Worm (Caenorhabditis elegans) whole organism, early embryonic: ENCODE data around the gene T21C9.9.

Experiments
- B0310.2 ChIP-seq: sonication (generic microtip); optimal IDR thresholded peaks from 2 replicates; lab custom pipeline; 2016; ENCODE audit warnings: mild to moderate bottlenecking, missing genetic modification characterization, missing compliant biosample characterization
- F13C5.2 ChIP-seq: sonication (generic microtip); optimal IDR thresholded peaks from 2 replicates; lab custom pipeline; 2017; ENCODE audit warnings: mild to moderate bottlenecking, missing genetic modification characterization, inconsistent platforms, missing compliant biosample characterization
- aly-1 ChIP-seq: sonication (generic microtip); optimal IDR thresholded peaks from 2 replicates; lab custom pipeline; 2016; ENCODE audit warnings: missing genetic modification characterization, missing compliant biosample characterization
- ama-1 ChIP-seq: fragments of 150-350 bp; optimal IDR thresholded peaks from 2 replicates; lab custom pipeline; 2014
- ceh-13 ChIP-seq: fragments of 200-800 bp; sonication (Bioruptor generic); optimal IDR thresholded peaks from 2 replicates; lab custom pipeline; 2018; ENCODE audit warnings: mild to moderate bottlenecking, missing genetic modification characterization, missing compliant biosample characterization
- ceh-36 ChIP-seq: sonication (generic microtip); optimal IDR thresholded peaks from 2 replicates; lab custom pipeline; 2016; ENCODE audit warnings: missing genetic modification characterization, inconsistent platforms, missing compliant biosample characterization
- ets-7 ChIP-seq: sonication (generic microtip); optimal IDR thresholded peaks from 2 replicates; lab custom pipeline; 2016; ENCODE audit warnings: missing genotype, missing genetic modification characterization, missing compliant biosample characterization
- flt-1 ChIP-seq: fragments of 200-800 bp; sonication (Bioruptor generic); IDR thresholded peaks from 2 replicates; pipeline ENCODE4 v1.3.6; 2022; ENCODE audit warnings: missing genetic modification characterization, missing compliant biosample characterization
- hmbx-1 ChIP-seq: sonication (generic microtip); optimal IDR thresholded peaks from 2 replicates; lab custom pipeline; 2016; ENCODE audit warnings: mild to moderate bottlenecking, missing genetic modification characterization, missing compliant biosample characterization
- hmg-4 ChIP-seq: fragments of 200-800 bp; sonication (Bioruptor generic); optimal IDR thresholded peaks from 2 replicates; lab custom pipeline; 2018; ENCODE audit warnings: mild to moderate bottlenecking, missing genetic modification characterization, missing compliant biosample characterization
- hnd-1 ChIP-seq: sonication (generic microtip); optimal IDR thresholded peaks from 2 replicates; lab custom pipeline; 2016; ENCODE audit warnings: missing genetic modification characterization, missing compliant biosample characterization
- pes-1 ChIP-seq: fragments of 200-800 bp; sonication (Bioruptor generic); IDR thresholded peaks from 2 replicates; pipeline ENCODE4 v1.3.6; 2022; ENCODE audit warnings: missing genetic modification reagents, missing genetic modification characterization, missing compliant biosample characterization
- scrt-1 ChIP-seq: fragments of 200-800 bp; sonication (Bioruptor generic); IDR thresholded peaks from 2 replicates; pipeline ENCODE4 v1.3.6; 2022; ENCODE audit warnings: missing genetic modification characterization, missing compliant biosample characterization
- sea-1 ChIP-seq: fragments of 200-800 bp; sonication (Bioruptor generic); conservative IDR thresholded peaks from 2 replicates; pipeline ENCODE4 v1.3.6; 2022; ENCODE audit warnings: missing genetic modification characterization, missing compliant biosample characterization
- tbx-11 ChIP-seq: fragments of 200-800 bp; sonication (Bioruptor generic); IDR thresholded peaks from 2 replicates; pipeline ENCODE4 v1.3.6; 2022; ENCODE audit warnings: missing genetic modification characterization, missing compliant biosample characterization
- tbx-37 ChIP-seq: fragments of 200-800 bp; sonication (Bioruptor generic); conservative IDR thresholded peaks from 2 replicates; pipeline ENCODE4 v1.3.6; 2022; ENCODE audit warnings: missing genetic modification reagents, missing genetic modification characterization, missing compliant biosample characterization
- tra-4 ChIP-seq: sonication (generic microtip); optimal IDR thresholded peaks from 2 replicates; lab custom pipeline; 2017; ENCODE audit warnings: missing genetic modification characterization, missing compliant biosample characterization

Gene T21C9.9

ce11 chrV:10598670-10599154 lies 6.3 kb upstream of the T21C9.9 start, which contains the start of gene scpl-4:
Gene scpl-4, plus strand, starts transcription at chrV:10599104.
- TF ChIP-seq hmbx-1 (tag; lab: Kevin White, UChicago) (no peak), aly-1 (no peak), tbx-11 (no peak), tra-4 (tag; lab: Kevin White, UChicago) (no peak), ceh-36 (no peak), F13C5.2 (tag; lab: Kevin White, UChicago) (no peak), scrt-1 (GFP tag; lab: Robert Waterston, UW) (no peak), ceh-13 (no peak), ama-1 (lab: Kevin White, UChicago) (no peak), hnd-1 (tag; lab: Kevin White, UChicago) (no peak), hmg-4 (GFP tag; lab: Kevin White, UChicago) (no peak), sea-1 (no peak), B0310.2 (tag; lab: Kevin White, UChicago) (no peak), tbx-37 (GFP tag; lab: Robert Waterston, UW) (no peak), ets-7 (tag; lab: Kevin White, UChicago) (no peak)

DNA sequence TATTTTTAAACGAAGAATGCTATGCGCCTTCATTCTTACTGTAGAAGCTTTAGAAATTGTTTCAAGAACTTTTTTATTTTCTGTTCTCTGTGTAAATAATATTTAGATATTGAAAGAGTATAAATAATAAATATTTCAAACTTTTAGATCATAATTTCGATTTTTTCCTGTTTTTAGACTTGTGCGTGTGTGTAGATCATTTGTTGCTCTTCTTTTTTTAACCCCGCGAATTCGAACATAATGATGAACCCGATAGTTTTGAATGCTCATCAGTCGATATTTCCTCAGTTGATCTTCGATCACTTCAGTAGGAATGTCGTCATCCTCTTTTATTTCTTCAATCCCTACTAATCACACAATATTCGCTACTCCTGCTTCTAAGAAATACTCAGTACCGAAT lies 4.9 kb upstream of the T21C9.9 start, which contains the start of gene T21C9.13:
T21C9.13 (plus strand) TSS at position 33 of the 400 bp plus-strand sequence.
- no peak for TF ChIP-seq scrt-1 (GFP tag; lab: Robert Waterston, UW)

ce11 chrV:10594810-10595209 lies 2.4 kb upstream of the T21C9.9 start, which contains the start of gene T21C9.11:
Gene T21C9.11, minus strand, starts transcription at chrV:10594910.
- TF ChIP-seq pes-1 (GFP tag; lab: Robert Waterston, UW) = no peak
- no peak for TF ChIP-seq flt-1 (GFP tag; lab: Robert Waterston, UW)
- no peak for TF ChIP-seq tbx-11
- TF ChIP-seq B0310.2 (tag; lab: Kevin White, UChicago) = no peak
- TF ChIP-seq ama-1 (lab: Kevin White, UChicago) = no peak
- TF ChIP-seq ets-7 (tag; lab: Kevin White, UChicago) = no peak
- TF ChIP-seq ceh-13 = no peak
- no peak for TF ChIP-seq sea-1
- no peak for TF ChIP-seq scrt-1 (GFP tag; lab: Robert Waterston, UW)
- no peak for TF ChIP-seq tbx-37 (GFP tag; lab: Robert Waterston, UW)
- TF ChIP-seq aly-1 = no peak
- TF ChIP-seq F13C5.2 (tag; lab: Kevin White, UChicago) = no peak

DNA sequence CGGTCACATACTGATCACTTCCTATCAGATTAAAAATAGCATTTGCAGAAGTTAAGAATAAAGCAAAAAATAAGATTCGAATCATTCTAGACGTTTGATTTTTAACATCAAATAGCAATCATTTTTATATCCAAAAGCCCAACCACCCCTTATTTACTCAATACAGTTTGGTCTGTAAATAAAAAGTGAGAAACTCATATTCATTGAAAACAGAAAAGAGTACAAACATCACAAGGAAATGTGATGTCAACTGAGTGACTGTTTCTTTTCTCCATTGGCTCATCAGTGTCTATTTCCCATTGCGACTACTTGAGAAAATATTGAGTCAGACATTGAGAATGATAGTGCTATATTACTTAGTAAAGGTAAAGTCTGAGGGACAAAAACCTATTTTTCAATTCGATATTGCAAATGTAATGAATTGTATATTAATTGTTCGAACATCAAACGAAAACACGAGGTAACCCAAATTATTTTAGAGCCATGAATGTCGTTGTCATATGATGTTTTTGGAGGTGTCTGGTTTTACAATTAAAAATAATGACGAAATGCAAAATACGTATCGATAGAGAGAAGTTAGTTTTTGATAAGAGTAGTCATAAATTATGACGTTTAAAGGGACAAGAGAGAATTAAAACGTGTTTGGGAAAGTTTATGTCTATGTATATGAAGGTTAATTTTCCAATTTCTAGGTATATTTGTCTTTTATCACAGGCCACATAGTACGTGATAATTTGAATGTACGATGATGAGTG lies 2.4 kb downstream of the T21C9.9 start, which contains the start of gene ttr-23:
ttr-23 (minus strand) TSS at position 87 of the 755 bp plus-strand sequence.
- TF ChIP-seq aly-1 = no peak
- TF ChIP-seq hmbx-1 (tag; lab: Kevin White, UChicago) = no peak
- no peak for TF ChIP-seq F13C5.2 (tag; lab: Kevin White, UChicago)
- no peak for TF ChIP-seq pes-1 (GFP tag; lab: Robert Waterston, UW)
- no peak for TF ChIP-seq scrt-1 (GFP tag; lab: Robert Waterston, UW)
- TF ChIP-seq B0310.2 (tag; lab: Kevin White, UChicago) = no peak
- TF ChIP-seq tbx-37 (GFP tag; lab: Robert Waterston, UW) = no peak
- no peak for TF ChIP-seq ceh-36
- TF ChIP-seq sea-1 = no peak
- no peak for TF ChIP-seq hmg-4 (GFP tag; lab: Kevin White, UChicago)
- TF ChIP-seq ama-1 (lab: Kevin White, UChicago) = no peak
- TF ChIP-seq flt-1 (GFP tag; lab: Robert Waterston, UW) = no peak
- no peak for TF ChIP-seq ets-7 (tag; lab: Kevin White, UChicago)
- no peak for TF ChIP-seq ceh-13
- no peak for TF ChIP-seq tbx-11
- TF ChIP-seq hnd-1 (tag; lab: Kevin White, UChicago) = no peak
- no peak for TF ChIP-seq tra-4 (tag; lab: Kevin White, UChicago)

DNA sequence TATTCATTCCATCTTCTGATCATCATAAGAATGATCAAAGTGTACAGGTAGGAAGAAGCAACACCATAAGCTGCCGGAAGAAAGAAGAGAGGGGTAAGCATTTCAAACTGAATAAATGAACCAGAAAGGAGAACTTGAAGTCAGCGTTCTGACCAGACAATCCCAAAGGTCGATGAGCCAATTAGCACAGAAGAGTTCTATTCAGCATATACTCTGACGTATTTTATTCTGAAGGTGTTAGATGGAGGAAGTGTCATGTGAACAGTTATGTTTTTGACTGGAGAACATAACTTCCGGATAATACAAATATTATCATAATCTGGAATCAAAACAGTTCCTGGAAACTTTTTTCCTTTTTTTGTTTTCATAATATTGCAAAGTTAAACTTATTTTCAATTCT lies 3.7 kb downstream of the T21C9.9 start, which contains the start of gene srg-32:
srg-32 (minus strand) TSS at position 101 of the 400 bp plus-strand sequence.
- TF ChIP-seq pes-1 (GFP tag; lab: Robert Waterston, UW) = no peak
- TF ChIP-seq flt-1 (GFP tag; lab: Robert Waterston, UW) = no peak
- TF ChIP-seq ceh-36 = no peak
- TF ChIP-seq ets-7 (tag; lab: Kevin White, UChicago) = no peak
- TF ChIP-seq B0310.2 (tag; lab: Kevin White, UChicago) = no peak
- no peak for TF ChIP-seq F13C5.2 (tag; lab: Kevin White, UChicago)
- TF ChIP-seq ama-1 (lab: Kevin White, UChicago) = no peak
- TF ChIP-seq hmg-4 (GFP tag; lab: Kevin White, UChicago) = no peak
- no peak for TF ChIP-seq sea-1
- TF ChIP-seq tbx-11 = no peak
- TF ChIP-seq tra-4 (tag; lab: Kevin White, UChicago) = no peak
- no peak for TF ChIP-seq scrt-1 (GFP tag; lab: Robert Waterston, UW)
- TF ChIP-seq tbx-37 (GFP tag; lab: Robert Waterston, UW) = no peak
- TF ChIP-seq ceh-13 = no peak
- no peak for TF ChIP-seq aly-1
- no peak for TF ChIP-seq hnd-1 (tag; lab: Kevin White, UChicago)
- TF ChIP-seq hmbx-1 (tag; lab: Kevin White, UChicago) = no peak

DNA sequence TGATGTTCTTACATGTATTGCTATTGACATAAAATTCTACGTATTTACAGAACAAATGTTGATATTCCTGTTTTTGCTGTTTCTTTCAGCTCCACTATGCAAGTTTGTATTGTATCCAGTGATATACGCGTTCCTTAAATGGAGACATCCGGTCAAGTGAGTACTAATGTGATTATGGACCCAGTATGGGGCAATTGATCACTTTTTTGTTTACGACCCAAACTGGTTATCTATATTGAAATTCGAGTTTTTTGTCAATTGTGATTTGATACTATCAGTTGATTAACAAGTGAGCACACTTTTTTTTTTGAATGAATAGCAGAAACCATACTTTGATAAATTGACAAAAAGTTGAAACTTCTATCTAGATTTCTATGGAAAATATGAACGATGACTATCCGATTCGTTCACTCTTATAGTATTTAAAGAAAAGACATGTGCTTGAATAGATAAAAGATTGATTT lies 10.5 kb downstream of the T21C9.9 start, which contains the start of gene T21C9.6:
T21C9.6 (plus strand) TSS at position 51 of the 464 bp plus-strand sequence.
- no peak for TF ChIP-seq aly-1
- TF ChIP-seq hmbx-1 (tag; lab: Kevin White, UChicago) = no peak
- TF ChIP-seq flt-1 (GFP tag; lab: Robert Waterston, UW) = no peak
- no peak for TF ChIP-seq F13C5.2 (tag; lab: Kevin White, UChicago)
- no peak for TF ChIP-seq ceh-13
- no peak for TF ChIP-seq sea-1
- no peak for TF ChIP-seq B0310.2 (tag; lab: Kevin White, UChicago)
- no peak for TF ChIP-seq hmg-4 (GFP tag; lab: Kevin White, UChicago)
- TF ChIP-seq pes-1 (GFP tag; lab: Robert Waterston, UW) = no peak
- no peak for TF ChIP-seq tbx-11
- TF ChIP-seq ceh-36 = no peak
